Worm (Caenorhabditis elegans): ENCODE data around the gene glo-3.

ce11 chrX:10514834-10515233, 18.7 kb upstream of the glo-3 start:
- no peak for TF ChIP-seq jun-1 (tag; optimal IDR thresholded peaks at IDR 0.05)
- TF ChIP-seq aly-2 (tag; optimal IDR thresholded peaks at IDR 0.05), result no peak
- no peak for TF ChIP-seq unc-98 (GFP tag; IDR thresholded peaks at IDR 0.05)
- peak in 1 of 2 experiments; percentile 41 for TF ChIP-seq lsy-2 (tag; optimal IDR thresholded peaks at IDR 0.05)
- TF ChIP-seq snpc-4 (tag; optimal IDR thresholded peaks at IDR 0.05), result no peak
- no peak for TF ChIP-seq nhr-12 (tag; optimal IDR thresholded peaks at IDR 0.05)
- TF ChIP-seq lin-35 (GFP tag; optimal IDR thresholded peaks at IDR 0.05), result no peak
- no peak for TF ChIP-seq lin-13 (GFP tag; optimal IDR thresholded peaks at IDR 0.05)

Data from whole organism, L1 larva.